Fruit fly (Drosophila melanogaster) whole organism, embryonic: ENCODE data around the gene Tctp.

Experiments
- ATbp ChIP-seq: fragments of 200-800 bp; sonication (Bioruptor generic); optimal IDR thresholded peaks from 2 replicates; lab custom pipeline; 2017; ENCODE audit warnings: missing biosample characterization, mild to moderate bottlenecking, missing genetic modification characterization, missing genetic modification reagents
- Atf-2 ChIP-seq: fragments of 200-800 bp; sonication (Bioruptor generic); optimal IDR thresholded peaks from 2 replicates; lab custom pipeline; 2016; ENCODE audit warnings: missing biosample characterization, missing genetic modification characterization
- Awh ChIP-seq: fragments of 200-800 bp; sonication (Bioruptor generic); IDR thresholded peaks from 2 replicates; pipeline ENCODE4, ENCODE4 v1.3.6; 2022; ENCODE audit warnings: missing biosample characterization, missing genetic modification characterization
- CG11456 ChIP-seq: fragments of 200-800 bp; sonication (Bioruptor generic); IDR thresholded peaks from 3 replicates; pipeline ENCODE4 v1.3.6; 2022; ENCODE audit warnings: missing biosample characterization, missing genetic modification characterization
- CG14441 ChIP-seq: fragments of 200-800 bp; sonication (Bioruptor generic); IDR thresholded peaks from 2 replicates; pipeline ENCODE4 v1.3.6; 2022; ENCODE audit warnings: missing biosample characterization, missing genetic modification characterization
- CG15073 ChIP-seq: fragments of 200-800 bp; sonication (Bioruptor generic); optimal IDR thresholded peaks from 2 replicates; lab custom pipeline; 2016; ENCODE audit warnings: missing biosample characterization, missing genetic modification characterization
- CG17802 ChIP-seq: fragments of 200-800 bp; sonication (Bioruptor generic); optimal IDR thresholded peaks from 2 replicates; lab custom pipeline; 2018; ENCODE audit warnings: missing biosample characterization, mild to moderate bottlenecking, missing genetic modification characterization, moderate library complexity
- CG2116 ChIP-seq: fragments of 200-800 bp; sonication (Bioruptor generic); optimal IDR thresholded peaks from 3 replicates; lab custom pipeline; 2018; ENCODE audit warnings: missing biosample characterization, mild to moderate bottlenecking, missing genetic modification characterization
- CG2199 ChIP-seq: fragments of 200-800 bp; sonication (Bioruptor generic); IDR thresholded peaks from 3 replicates; pipeline ENCODE4 v1.3.6; 2022; ENCODE audit warnings: missing biosample characterization, missing genetic modification characterization
- CG2678 ChIP-seq: fragments of 200-800 bp; sonication (Bioruptor generic); optimal IDR thresholded peaks from 3 replicates; lab custom pipeline; 2019; ENCODE audit warnings: missing biosample characterization, mild to moderate bottlenecking, missing genetic modification characterization, moderate library complexity
- CG31365 ChIP-seq: fragments of 200-800 bp; sonication (Bioruptor generic); optimal IDR thresholded peaks from 2 replicates; lab custom pipeline; 2018; ENCODE audit warnings: missing biosample characterization, mild to moderate bottlenecking, missing genetic modification characterization
- CG34224 ChIP-seq: fragments of 200-800 bp; sonication (Bioruptor generic); IDR thresholded peaks from 3 replicates; pipeline ENCODE4 v1.3.6; 2022; ENCODE audit warnings: missing biosample characterization, missing genetic modification characterization; ENCODE audit not compliant: partially characterized antibody
- CG3995 ChIP-seq: fragments of 200-800 bp; sonication (Bioruptor generic); optimal IDR thresholded peaks from 3 replicates; lab custom pipeline; 2016; ENCODE audit warnings: missing biosample characterization, missing genetic modification characterization
- CG43689 ChIP-seq: fragments of 200-800 bp; sonication (Bioruptor generic); IDR thresholded peaks from 2 replicates; pipeline ENCODE4 v1.3.6; 2022; ENCODE audit warnings: missing biosample characterization, missing genetic modification characterization
- CG4404 ChIP-seq: fragments of 200-800 bp; sonication (Bioruptor generic); IDR thresholded peaks from 2 replicates; pipeline ENCODE4 v1.3.6; 2022; ENCODE audit warnings: missing biosample characterization, missing genetic modification characterization
- CG6854 ChIP-seq: fragments of 200-800 bp; sonication (Bioruptor generic); optimal IDR thresholded peaks from 3 replicates; lab custom pipeline; 2017; ENCODE audit warnings: missing biosample characterization, mild to moderate bottlenecking, missing genetic modification characterization
- CG7786 ChIP-seq: fragments of 200-800 bp; sonication (Bioruptor generic); optimal IDR thresholded peaks from 2 replicates; lab custom pipeline; 2016; ENCODE audit warnings: missing biosample characterization, missing genetic modification characterization
- CG8388 ChIP-seq: fragments of 200-800 bp; sonication (Bioruptor generic); optimal IDR thresholded peaks from 2 replicates; lab custom pipeline; 2019; ENCODE audit warnings: missing biosample characterization, mild to moderate bottlenecking, missing genetic modification characterization, moderate library complexity
- CG8765 ChIP-seq: fragments of 200-800 bp; sonication (Bioruptor generic); IDR thresholded peaks from 2 replicates; pipeline ENCODE4 v1.3.6; 2022; ENCODE audit warnings: missing biosample characterization, missing genetic modification characterization
- CG9932 ChIP-seq: fragments of 200-800 bp; sonication (Bioruptor generic); IDR thresholded peaks from 2 replicates; pipeline ENCODE4 v1.3.6; 2022; ENCODE audit warnings: missing biosample characterization, missing genetic modification characterization
- Dip2 ChIP-seq: fragments of 200-800 bp; sonication (Bioruptor generic); IDR thresholded peaks from 2 replicates; pipeline ENCODE4 v1.3.6; 2022; ENCODE audit warnings: missing biosample characterization, missing genetic modification characterization
- Dll ChIP-seq: fragments of 200-800 bp; sonication (Bioruptor generic); IDR thresholded peaks from 4 replicates; pipeline ENCODE4 v1.3.6; 2022; ENCODE audit warnings: missing biosample characterization, missing genetic modification characterization; ENCODE audit not compliant: partially characterized antibody
- Fer2 ChIP-seq: fragments of 200-800 bp; sonication (Bioruptor generic); optimal IDR thresholded peaks from 2 replicates; lab custom pipeline; 2018; ENCODE audit warnings: missing biosample characterization, mild to moderate bottlenecking, missing genetic modification characterization, moderate library complexity
- HHEX ChIP-seq: fragments of 200-800 bp; sonication (Bioruptor generic); optimal IDR thresholded peaks from 3 replicates; lab custom pipeline; 2017; ENCODE audit warnings: missing biosample characterization, mild to moderate bottlenecking, missing genetic modification characterization, missing genetic modification reagents
- MBD-R2 ChIP-seq: fragments of 200-800 bp; sonication (Bioruptor generic); IDR thresholded peaks from 2 replicates; pipeline ENCODE4 v1.3.6; 2022; ENCODE audit warnings: missing biosample characterization, missing genetic modification characterization
- Mrtf ChIP-seq: fragments of 200-800 bp; sonication (Bioruptor generic); IDR thresholded peaks from 3 replicates; pipeline ENCODE4 v1.3.6; 2022; ENCODE audit warnings: missing biosample characterization, missing genetic modification characterization
- Stat92E ChIP-seq, 3 experiments: fragments of >200 bp in 2 of 3; fragments of 200-800 bp in 1 of 3; sonication (Bioruptor generic) in 1 of 3; optimal IDR thresholded peaks; 2 replicates each; lab custom pipeline; 2017 to 2019; ENCODE audit warnings: missing biosample characterization in 3 of 3, missing genetic modification characterization in 3 of 3, mild to moderate bottlenecking in 1 of 3, moderate library complexity in 1 of 3
- ap ChIP-seq: fragments of 200-800 bp; sonication (Bioruptor generic); IDR thresholded peaks from 2 replicates; pipeline ENCODE4 v1.3.6; 2022; ENCODE audit warnings: missing biosample characterization, missing genetic modification characterization
- bab2 ChIP-seq: fragments of 200-800 bp; sonication (Bioruptor generic); optimal IDR thresholded peaks from 2 replicates; lab custom pipeline; 2016; ENCODE audit warnings: missing biosample characterization, missing genetic modification characterization
- bbx ChIP-seq: fragments of 200-800 bp; sonication (Bioruptor generic); IDR thresholded peaks from 2 replicates; pipeline ENCODE4 v1.3.6; 2022; ENCODE audit warnings: missing biosample characterization, missing genetic modification characterization; ENCODE audit not compliant: partially characterized antibody
- btn ChIP-seq: fragments of 200-800 bp; sonication (Bioruptor generic); optimal IDR thresholded peaks from 2 replicates; lab custom pipeline; 2016; ENCODE audit warnings: missing biosample characterization, missing genetic modification characterization
- crc ChIP-seq: fragments of 200-800 bp; sonication (Bioruptor generic); optimal IDR thresholded peaks from 2 replicates; lab custom pipeline; 2016; ENCODE audit warnings: missing biosample characterization, missing genetic modification characterization
- da ChIP-seq: fragments of 200-800 bp; sonication (Bioruptor generic); optimal IDR thresholded peaks from 2 replicates; lab custom pipeline; 2016; ENCODE audit warnings: missing biosample characterization, missing genetic modification characterization
- dpn ChIP-seq, 2 experiments: fragments of 200-800 bp; sonication (Bioruptor generic); optimal IDR thresholded peaks; 3 replicates each; lab custom pipeline; 2016; ENCODE audit warnings: missing biosample characterization in 2 of 2, missing genetic modification characterization in 2 of 2
- fru ChIP-seq: fragments of >200 bp; optimal IDR thresholded peaks from 2 replicates; lab custom pipeline; 2017
- fu2 ChIP-seq: fragments of 200-800 bp; sonication (Bioruptor generic); optimal IDR thresholded peaks from 2 replicates; lab custom pipeline; 2016; ENCODE audit warnings: missing biosample characterization, missing genetic modification characterization
- jumu ChIP-seq: fragments of 200-800 bp; sonication (Bioruptor generic); optimal IDR thresholded peaks from 3 replicates; lab custom pipeline; 2016; ENCODE audit warnings: missing biosample characterization, missing genetic modification characterization
- p53 ChIP-seq: fragments of 200-800 bp; sonication (Bioruptor generic); optimal IDR thresholded peaks from 2 replicates; lab custom pipeline; 2016; ENCODE audit warnings: missing biosample characterization, missing genetic modification characterization
- phol ChIP-seq: fragments of 200-800 bp; sonication (Bioruptor generic); optimal IDR thresholded peaks from 3 replicates; lab custom pipeline; 2018; ENCODE audit warnings: missing biosample characterization, mild to moderate bottlenecking, missing genetic modification characterization, moderate library complexity
- prd ChIP-seq, 3 experiments: fragments of >200 bp in 2 of 3; fragments of 200-800 bp in 1 of 3; sonication (Bioruptor generic) in 1 of 3; optimal IDR thresholded peaks in 2 of 3; IDR thresholded peaks in 1 of 3; 2 replicates in 2 of 3; 3 replicates in 1 of 3; pipeline versions ENCODE4 v1.3.6 to Lab custom; 2017 to 2022; ENCODE audit warnings: missing biosample characterization in 1 of 3, missing genetic modification characterization in 1 of 3
- sc ChIP-seq, 3 experiments: fragments of >200 bp in 2 of 3; fragments of 200-800 bp in 1 of 3; sonication (Bioruptor generic) in 1 of 3; optimal IDR thresholded peaks; 2 replicates in 2 of 3; 3 replicates in 1 of 3; lab custom pipeline; 2017; ENCODE audit warnings: mild to moderate bottlenecking in 1 of 3, missing biosample characterization in 1 of 3, missing genetic modification characterization in 1 of 3, missing genetic modification reagents in 1 of 3
- slp2 ChIP-seq: fragments of 200-800 bp; sonication (Bioruptor generic); optimal IDR thresholded peaks from 2 replicates; lab custom pipeline; 2016; ENCODE audit warnings: missing biosample characterization, missing genetic modification characterization
- stwl ChIP-seq: fragments of 200-800 bp; sonication (Bioruptor generic); optimal IDR thresholded peaks from 3 replicates; lab custom pipeline; 2018; ENCODE audit warnings: missing biosample characterization, mild to moderate bottlenecking, missing genetic modification characterization, moderate library complexity
- tna ChIP-seq: fragments of 200-800 bp; sonication (Bioruptor generic); IDR thresholded peaks from 2 replicates; pipeline ENCODE4 v1.3.6; 2022; ENCODE audit warnings: missing biosample characterization, missing genetic modification characterization; ENCODE audit not compliant: partially characterized antibody
- tup ChIP-seq: fragments of 200-800 bp; sonication (Bioruptor generic); optimal IDR thresholded peaks from 2 replicates; lab custom pipeline; 2016; ENCODE audit warnings: missing biosample characterization, mild to moderate bottlenecking, missing genetic modification characterization, moderate library complexity
- twi ChIP-seq: fragments of 200-800 bp; optimal IDR thresholded peaks from 2 replicates; lab custom pipeline; 2019; ENCODE audit warnings: missing biosample characterization, mild to moderate bottlenecking, missing genetic modification characterization, moderate library complexity
- tx ChIP-seq: fragments of 200-800 bp; sonication (Bioruptor generic); optimal IDR thresholded peaks from 2 replicates; lab custom pipeline; 2016; ENCODE audit warnings: missing biosample characterization, missing genetic modification characterization
- zen2 ChIP-seq: fragments of 200-800 bp; sonication (Bioruptor generic); IDR thresholded peaks from 3 replicates; pipeline ENCODE4 v1.3.6; 2022; ENCODE audit warnings: missing biosample characterization, missing genetic modification characterization; ENCODE audit not compliant: partially characterized antibody

The Tctp gene

dm6 chr3R:11221437-11222230, 11.6 kb downstream of the Tctp start, which contains the start of the genes CG6693 and RpL3 (continued):
- TF ChIP-seq Fer2: peak; percentile 28
- no peak for TF ChIP-seq tup (GFP tag; lab: Kevin White, UChicago)
- peak; percentile 58 for TF ChIP-seq CG8388
- TF ChIP-seq CG6854 (GFP tag; lab: Kevin White, UChicago): peak; percentile 88
- no peak for TF ChIP-seq sc (optimal IDR thresholded peaks at IDR 0.05; lab: Kevin White, UChicago)
- peak; percentile 54 for TF ChIP-seq sc (GFP tag; optimal IDR thresholded peaks at IDR 0.05; lab: Kevin White, UChicago)
- no peak for TF ChIP-seq CG43689 (GFP tag; lab: Robert Waterston, UW)
- TF ChIP-seq Awh (GFP tag; lab: Robert Waterston, UW): peak; percentile 84; the same call in 1 of the 2 replicates
- TF ChIP-seq Stat92E (GFP tag; optimal IDR thresholded peaks at IDR 0.05; lab: Kevin White, UChicago): peak in 1 of 3 experiments; percentile 91
- peak; percentile 58 for TF ChIP-seq CG3995 (GFP tag; lab: Kevin White, UChicago)
- no peak for TF ChIP-seq zen2 (GFP tag; lab: Robert Waterston, UW)
- TF ChIP-seq CG15073 (GFP tag; lab: Kevin White, UChicago): no peak
- peak; percentile 49 for TF ChIP-seq stwl (tag; lab: Kevin White, UChicago)
- peak; percentile 27; the same call in 1 of the 2 replicates for TF ChIP-seq tna
- TF ChIP-seq CG8765 (GFP tag; lab: Robert Waterston, UW): no peak
- no peak for TF ChIP-seq Dip2
- TF ChIP-seq jumu (GFP tag; lab: Kevin White, UChicago): no peak
- TF ChIP-seq ATbp (GFP tag; lab: Kevin White, UChicago): peak; percentile 71
- peak; percentile 82 for TF ChIP-seq CG2678 (tag; lab: Kevin White, UChicago)
- no peak for TF ChIP-seq CG4404 (GFP tag; lab: Robert Waterston, UW)
- TF ChIP-seq bbx (GFP tag; lab: Robert Waterston, UW): peak; percentile 63; the same call in 1 of the 2 replicates
- TF ChIP-seq prd (optimal IDR thresholded peaks at IDR 0.05; lab: Kevin White, UChicago): no peak
- TF ChIP-seq prd (GFP tag; IDR thresholded peaks at IDR 0.05; lab: Robert Waterston, UW): peak; percentile 43; the same call in 2 of the 3 replicates
- TF ChIP-seq CG31365 (tag; lab: Kevin White, UChicago): peak; percentile 85
- peak; percentile 70 for TF ChIP-seq CG2116 (GFP tag; lab: Kevin White, UChicago)
- TF ChIP-seq Mrtf (GFP tag; lab: Robert Waterston, UW): peak; percentile 51; the same call in 1 of the 3 replicates
- peak; percentile 43; the same call in 1 of the 2 replicates for TF ChIP-seq ap (GFP tag; lab: Robert Waterston, UW)
- TF ChIP-seq btn: peak; percentile 47
- no peak for TF ChIP-seq Dll (GFP tag; lab: Robert Waterston, UW)
- TF ChIP-seq fu2: peak; percentile 37
- peak; percentile 45 for TF ChIP-seq p53 (GFP tag; lab: Kevin White, UChicago)
- TF ChIP-seq CG11456 (GFP tag; lab: Robert Waterston, UW): peak; percentile 84
- TF ChIP-seq HHEX (GFP tag; lab: Kevin White, UChicago): peak; percentile 87
- peak; percentile 32 to 63 for TF ChIP-seq dpn (GFP tag; optimal IDR thresholded peaks at IDR 0.05; lab: Kevin White, UChicago)
- TF ChIP-seq fru: no peak
- no peak for TF ChIP-seq da (GFP tag; lab: Kevin White, UChicago)
- no peak for TF ChIP-seq crc (GFP tag; lab: Kevin White, UChicago)
- TF ChIP-seq CG14441 (GFP tag; lab: Robert Waterston, UW): no peak
- TF ChIP-seq MBD-R2 (GFP tag; lab: Robert Waterston, UW): peak; percentile 53
- TF ChIP-seq CG17802 (tag; lab: Kevin White, UChicago): peak; percentile 23
- TF ChIP-seq CG9932 (GFP tag; lab: Robert Waterston, UW): peak; percentile 63
- TF ChIP-seq slp2 (GFP tag; lab: Kevin White, UChicago): peak; percentile 37
- peak; percentile 24 for TF ChIP-seq twi
- TF ChIP-seq CG7786: peak; percentile 24
- peak; percentile 25 for TF ChIP-seq Atf-2
- TF ChIP-seq CG2199 (GFP tag; lab: Robert Waterston, UW): no peak
- TF ChIP-seq CG34224: no peak; the same call in 2 of the 3 replicates
- peak; percentile 90 for TF ChIP-seq phol
- no peak for TF ChIP-seq tx (GFP tag; lab: Kevin White, UChicago)
- TF ChIP-seq bab2 (GFP tag; lab: Kevin White, UChicago): peak; percentile 46
